Fruit fly (Drosophila melanogaster) whole organism, embryonic: ENCODE data around the gene CG3198.

Experiments
- ATbp ChIP-seq: fragments of 200-800 bp; sonication (Bioruptor generic); optimal IDR thresholded peaks from 2 replicates; lab custom pipeline; 2017; ENCODE audit warnings: missing biosample characterization, mild to moderate bottlenecking, missing genetic modification characterization, missing genetic modification reagents
- Adf1 ChIP-seq: fragments of 200-800 bp; sonication (Bioruptor generic); IDR thresholded peaks from 2 replicates; pipeline ENCODE4 v1.3.6; 2022; ENCODE audit warnings: missing biosample characterization, missing genetic modification characterization
- Asciz ChIP-seq: fragments of 200-800 bp; sonication (Bioruptor generic); optimal IDR thresholded peaks from 2 replicates; lab custom pipeline; 2017; ENCODE audit warnings: missing biosample characterization, mild to moderate bottlenecking, missing genetic modification characterization, missing genetic modification reagents
- BtbVII ChIP-seq: fragments of 200-800 bp; sonication (Bioruptor generic); optimal IDR thresholded peaks from 3 replicates; lab custom pipeline; 2017; ENCODE audit warnings: missing biosample characterization, mild to moderate bottlenecking, missing genetic modification characterization
- CG10543 ChIP-seq: fragments of 200-800 bp; sonication (Bioruptor generic); optimal IDR thresholded peaks from 3 replicates; lab custom pipeline; 2017; ENCODE audit warnings: missing biosample characterization, mild to moderate bottlenecking, missing genetic modification characterization, moderate library complexity
- CG12769 ChIP-seq: fragments of 200-800 bp; sonication (Bioruptor generic); optimal IDR thresholded peaks from 2 replicates; lab custom pipeline; 2019; ENCODE audit warnings: missing biosample characterization, mild to moderate bottlenecking, missing genetic modification characterization, moderate library complexity
- CG14441 ChIP-seq: fragments of 200-800 bp; sonication (Bioruptor generic); IDR thresholded peaks from 2 replicates; pipeline ENCODE4 v1.3.6; 2022; ENCODE audit warnings: missing biosample characterization, missing genetic modification characterization
- CG17385 ChIP-seq: fragments of 200-800 bp; sonication (Bioruptor generic); optimal IDR thresholded peaks from 3 replicates; lab custom pipeline; 2018; ENCODE audit warnings: missing biosample characterization, mild to moderate bottlenecking, missing genetic modification characterization
- CG2199 ChIP-seq: fragments of 200-800 bp; sonication (Bioruptor generic); IDR thresholded peaks from 3 replicates; pipeline ENCODE4 v1.3.6; 2022; ENCODE audit warnings: missing biosample characterization, missing genetic modification characterization
- CG2875 ChIP-seq: fragments of 200-800 bp; sonication (Bioruptor generic); optimal IDR thresholded peaks from 2 replicates; lab custom pipeline; 2017; ENCODE audit warnings: missing biosample characterization, mild to moderate bottlenecking, missing genetic modification characterization, missing genetic modification reagents
- CG30020 ChIP-seq: fragments of 200-800 bp; optimal IDR thresholded peaks from 2 replicates; lab custom pipeline; 2019; ENCODE audit warnings: missing biosample characterization, mild to moderate bottlenecking, missing genetic modification characterization, moderate library complexity
- CG3163 ChIP-seq: fragments of 200-800 bp; sonication (Bioruptor generic); optimal IDR thresholded peaks from 3 replicates; lab custom pipeline; 2016; ENCODE audit warnings: missing biosample characterization, missing genetic modification characterization
- CG34422 ChIP-seq: fragments of 200-800 bp; sonication (Bioruptor generic); IDR thresholded peaks from 3 replicates; pipeline ENCODE4 v1.3.6; 2022; ENCODE audit warnings: missing biosample characterization, missing genetic modification characterization
- CG4820 ChIP-seq: fragments of 200-800 bp; sonication (Bioruptor generic); optimal IDR thresholded peaks from 3 replicates; lab custom pipeline; 2016; ENCODE audit warnings: missing biosample characterization, missing genetic modification characterization
- CG6654 ChIP-seq: fragments of 200-800 bp; sonication (Bioruptor generic); optimal IDR thresholded peaks from 2 replicates; lab custom pipeline; 2017; ENCODE audit warnings: missing biosample characterization, mild to moderate bottlenecking, missing genetic modification characterization
- CG9437 ChIP-seq: fragments of 200-800 bp; sonication (Bioruptor generic); optimal IDR thresholded peaks from 2 replicates; lab custom pipeline; 2018; ENCODE audit warnings: missing biosample characterization, mild to moderate bottlenecking, missing genetic modification characterization
- Chrac-16 ChIP-seq: fragments of 200-800 bp; sonication (Bioruptor generic); optimal IDR thresholded peaks from 3 replicates; lab custom pipeline; 2016; ENCODE audit warnings: missing biosample characterization, missing genetic modification characterization
- Deaf1 ChIP-seq: fragments of 200-800 bp; optimal IDR thresholded peaks from 3 replicates; lab custom pipeline; 2019; ENCODE audit warnings: missing biosample characterization, mild to moderate bottlenecking, missing genetic modification characterization, moderate library complexity
- Fer1 ChIP-seq: fragments of 200-800 bp; sonication (Bioruptor generic); optimal IDR thresholded peaks from 2 replicates; lab custom pipeline; 2017; ENCODE audit warnings: missing biosample characterization, mild to moderate bottlenecking, missing genetic modification characterization
- Hr39 ChIP-seq: fragments of >200 bp; optimal IDR thresholded peaks from 2 replicates; lab custom pipeline; 2017
- Hsf ChIP-seq: fragments of 200-800 bp; sonication (Bioruptor generic); optimal IDR thresholded peaks from 3 replicates; lab custom pipeline; 2016; ENCODE audit warnings: missing biosample characterization, missing genetic modification characterization
- Med ChIP-seq: fragments of 200-800 bp; sonication (Bioruptor generic); peaks from one replicate; lab custom pipeline; 2016; ENCODE audit warnings: missing biosample characterization, missing genetic modification characterization, mild to moderate bottlenecking, inconsistent platforms, moderate library complexity
- NFAT ChIP-seq: fragments of 200-800 bp; sonication (Bioruptor generic); IDR thresholded peaks from 2 replicates; pipeline ENCODE4 v1.3.6; 2022; ENCODE audit warnings: missing biosample characterization, missing genetic modification characterization
- Ptx1 ChIP-seq: fragments of 200-800 bp; sonication (Bioruptor generic); IDR thresholded peaks from 2 replicates; pipeline ENCODE4 v1.3.6; 2022; ENCODE audit warnings: missing biosample characterization, missing genetic modification characterization
- Scr ChIP-seq: fragments of 200-800 bp; sonication (Bioruptor generic); IDR thresholded peaks from 2 replicates; pipeline ENCODE4 v1.3.6; 2022; ENCODE audit warnings: missing biosample characterization, missing genetic modification characterization; ENCODE audit not compliant: partially characterized antibody
- Side ChIP-seq: fragments of 200-800 bp; sonication (Bioruptor generic); optimal IDR thresholded peaks from 2 replicates; lab custom pipeline; 2016; ENCODE audit warnings: missing biosample characterization, missing genetic modification characterization
- Spps ChIP-seq: fragments of 200-800 bp; sonication (Bioruptor generic); optimal IDR thresholded peaks from 2 replicates; lab custom pipeline; 2018; ENCODE audit warnings: missing biosample characterization, mild to moderate bottlenecking, missing genetic modification characterization
- Trl ChIP-seq, 3 experiments: fragments of >200 bp in 2 of 3; fragments of 200-800 bp in 1 of 3; sonication (Bioruptor generic) in 1 of 3; optimal IDR thresholded peaks; 2 replicates in 1 of 3; 3 replicates in 2 of 3; lab custom pipeline; 2016 to 2017; ENCODE audit warnings: missing biosample characterization in 1 of 3, missing genetic modification characterization in 1 of 3
- abd-A ChIP-seq: fragments of 200-800 bp; sonication (Bioruptor generic); optimal IDR thresholded peaks from 3 replicates; lab custom pipeline; 2019; ENCODE audit warnings: missing biosample characterization, mild to moderate bottlenecking, missing genetic modification characterization, moderate library complexity
- aop ChIP-seq: fragments of 200-800 bp; sonication (Bioruptor generic); IDR thresholded peaks from 2 replicates; pipeline ENCODE4 v1.3.6; 2022; ENCODE audit warnings: missing biosample characterization, missing genetic modification characterization
- caup ChIP-seq: fragments of 200-800 bp; sonication (Bioruptor generic); optimal IDR thresholded peaks from 3 replicates; lab custom pipeline; 2017; ENCODE audit warnings: missing biosample characterization, mild to moderate bottlenecking, missing genetic modification characterization, moderate library complexity; ENCODE audit not compliant: severe bottlenecking
- cg ChIP-seq: fragments of 200-800 bp; sonication (Bioruptor generic); optimal IDR thresholded peaks from 3 replicates; lab custom pipeline; 2019; ENCODE audit warnings: missing biosample characterization, mild to moderate bottlenecking, missing genetic modification characterization, moderate library complexity
- chinmo ChIP-seq: fragments of 200-800 bp; sonication (Bioruptor generic); IDR thresholded peaks from 4 replicates; pipeline ENCODE4 v1.3.6; 2022; ENCODE audit warnings: missing biosample characterization, missing genetic modification characterization; ENCODE audit not compliant: partially characterized antibody
- chm ChIP-seq: fragments of 200-800 bp; sonication (Bioruptor generic); IDR thresholded peaks from 2 replicates; pipeline ENCODE4 v1.3.6; 2022; ENCODE audit warnings: missing biosample characterization, missing genetic modification characterization
- cwo ChIP-seq: fragments of 200-800 bp; sonication (Bioruptor generic); optimal IDR thresholded peaks from 3 replicates; lab custom pipeline; 2017; ENCODE audit warnings: missing biosample characterization, missing genetic modification characterization, mild to moderate bottlenecking, moderate library complexity, missing genetic modification reagents
- grn ChIP-seq: fragments of 200-800 bp; sonication (Bioruptor generic); optimal IDR thresholded peaks from 3 replicates; lab custom pipeline; 2017; ENCODE audit warnings: missing biosample characterization, missing genetic modification characterization
- gro ChIP-seq: fragments of 200-800 bp; sonication (Bioruptor generic); optimal IDR thresholded peaks from 2 replicates; lab custom pipeline; 2016; ENCODE audit warnings: missing biosample characterization, missing genetic modification characterization
- lab ChIP-seq: fragments of 200-800 bp; sonication (Bioruptor generic); optimal IDR thresholded peaks from 3 replicates; lab custom pipeline; 2017; ENCODE audit warnings: missing biosample characterization, missing genetic modification characterization, mild to moderate bottlenecking, moderate library complexity, missing genetic modification reagents
- mirr ChIP-seq: fragments of 200-800 bp; sonication (Bioruptor generic); optimal IDR thresholded peaks from 3 replicates; lab custom pipeline; 2018; ENCODE audit warnings: missing biosample characterization, mild to moderate bottlenecking, missing genetic modification characterization
- org-1 ChIP-seq: fragments of 200-800 bp; sonication (Bioruptor generic); optimal IDR thresholded peaks from 2 replicates; lab custom pipeline; 2017; ENCODE audit warnings: missing biosample characterization, missing genetic modification characterization
- otp ChIP-seq: fragments of 200-800 bp; sonication (Bioruptor generic); IDR thresholded peaks from 3 replicates; pipeline ENCODE4, ENCODE4 v1.3.6; 2022; ENCODE audit warnings: missing biosample characterization, missing genetic modification characterization
- psq ChIP-seq: fragments of 200-800 bp; sonication (Bioruptor generic); optimal IDR thresholded peaks from 2 replicates; lab custom pipeline; 2017; ENCODE audit warnings: missing biosample characterization, missing genetic modification characterization
- sd ChIP-seq: fragments of 200-800 bp; sonication (Bioruptor generic); optimal IDR thresholded peaks from 3 replicates; lab custom pipeline; 2018; ENCODE audit warnings: missing biosample characterization, mild to moderate bottlenecking, missing genetic modification characterization, moderate library complexity
- sens ChIP-seq: fragments of 200-800 bp; sonication (Bioruptor generic); peaks from one replicate; lab custom pipeline; 2016; ENCODE audit warnings: missing biosample characterization, missing genetic modification characterization
- sqz ChIP-seq: fragments of 200-800 bp; sonication (Bioruptor generic); optimal IDR thresholded peaks from 3 replicates; lab custom pipeline; 2018; ENCODE audit warnings: missing biosample characterization, mild to moderate bottlenecking, missing genetic modification characterization
- sug ChIP-seq: fragments of 200-800 bp; optimal IDR thresholded peaks from 2 replicates; lab custom pipeline; 2019; ENCODE audit warnings: missing biosample characterization, mild to moderate bottlenecking, missing genetic modification characterization, moderate library complexity
- tap ChIP-seq: fragments of 200-800 bp; optimal IDR thresholded peaks from 3 replicates; lab custom pipeline; 2019; ENCODE audit warnings: missing biosample characterization, mild to moderate bottlenecking, missing genetic modification characterization, moderate library complexity
- tio ChIP-seq: fragments of 200-800 bp; sonication (Bioruptor generic); optimal IDR thresholded peaks from 2 replicates; lab custom pipeline; 2017; ENCODE audit warnings: missing biosample characterization, missing genetic modification characterization, inconsistent platforms
- yki ChIP-seq: fragments of >200 bp; optimal IDR thresholded peaks from 3 replicates; lab custom pipeline; 2018

Gene CG3198

dm6 chrX:6700263-6700989, 26.7 kb upstream of the CG3198 start:
- TF ChIP-seq CG9437 (GFP tag; lab: Kevin White, UChicago) (peak; percentile 32), ATbp (GFP tag; lab: Kevin White, UChicago) (peak; percentile 4), tap (tag; lab: Kevin White, UChicago) (peak; percentile 6), otp (GFP tag; lab: Robert Waterston, UW) (no peak), CG34422 (GFP tag; lab: Robert Waterston, UW) (no peak; the same call in 2 of the 3 replicates), NFAT (GFP tag; lab: Robert Waterston, UW) (no peak), CG2875 (GFP tag; lab: Kevin White, UChicago) (no peak), Deaf1 (peak; percentile 24), org-1 (no peak), CG14441 (GFP tag; lab: Robert Waterston, UW) (peak; percentile 54), yki (lab: Kevin White, UChicago) (peak; percentile 37), grn (GFP tag; lab: Kevin White, UChicago) (peak; percentile 81), abd-A (peak; percentile 59), sens (GFP tag; lab: Kevin White, UChicago) (peak; percentile 74), tio (GFP tag; lab: Kevin White, UChicago) (no peak), CG3163 (GFP tag; lab: Kevin White, UChicago) (no peak), lab (GFP tag; lab: Kevin White, UChicago) (peak; percentile 8), Spps (tag; lab: Kevin White, UChicago) (no peak), CG2199 (GFP tag; lab: Robert Waterston, UW) (peak; percentile 45; the same call in 1 of the 3 replicates), Side (GFP tag; lab: Kevin White, UChicago) (no peak), CG4820 (GFP tag; lab: Kevin White, UChicago) (no peak), sd (peak; percentile 48), Scr (GFP tag; lab: Robert Waterston, UW) (no peak), caup (GFP tag; lab: Kevin White, UChicago) (peak; percentile 28), Adf1 (GFP tag; lab: Robert Waterston, UW) (peak; percentile 90), Hr39 (lab: Kevin White, UChicago) (no peak), aop (GFP tag; lab: Robert Waterston, UW) (no peak), chinmo (GFP tag; lab: Robert Waterston, UW) (0 out of 4 replicates have a peak, but pooled peaks have one; percentile 65), cwo (peak; percentile 12), Hsf (no peak), Fer1 (peak; percentile 6), Asciz (GFP tag; lab: Kevin White, UChicago) (peak; percentile 38), psq (GFP tag; lab: Kevin White, UChicago) (no peak), CG10543 (GFP tag; lab: Kevin White, UChicago) (peak; percentile 22), sqz (GFP tag; lab: Kevin White, UChicago) (peak; percentile 4), Ptx1 (no peak), CG6654 (no peak), Trl (optimal IDR thresholded peaks at IDR 0.05; lab: Kevin White, UChicago) (peak; percentile 79 to 93), Trl (GFP tag; optimal IDR thresholded peaks at IDR 0.05; lab: Kevin White, UChicago) (no peak), sug (peak; percentile 2), Med (peak; percentile 64), Chrac-16 (GFP tag; lab: Kevin White, UChicago) (no peak), CG30020 (tag; lab: Kevin White, UChicago) (no peak), BtbVII (GFP tag; lab: Kevin White, UChicago) (peak; percentile 24), gro (peak; percentile 6), CG17385 (GFP tag; lab: Kevin White, UChicago) (peak; percentile 86), chm (GFP tag; lab: Robert Waterston, UW) (peak; percentile 32; the same call in 1 of the 2 replicates), cg (GFP tag; lab: Kevin White, UChicago) (peak; percentile 75), mirr (GFP tag; lab: Kevin White, UChicago) (peak; percentile 89), CG12769 (tag; lab: Kevin White, UChicago) (peak; percentile 20)
